Worm (Caenorhabditis elegans): ENCODE data around the gene ilcr-1.

DNA sequence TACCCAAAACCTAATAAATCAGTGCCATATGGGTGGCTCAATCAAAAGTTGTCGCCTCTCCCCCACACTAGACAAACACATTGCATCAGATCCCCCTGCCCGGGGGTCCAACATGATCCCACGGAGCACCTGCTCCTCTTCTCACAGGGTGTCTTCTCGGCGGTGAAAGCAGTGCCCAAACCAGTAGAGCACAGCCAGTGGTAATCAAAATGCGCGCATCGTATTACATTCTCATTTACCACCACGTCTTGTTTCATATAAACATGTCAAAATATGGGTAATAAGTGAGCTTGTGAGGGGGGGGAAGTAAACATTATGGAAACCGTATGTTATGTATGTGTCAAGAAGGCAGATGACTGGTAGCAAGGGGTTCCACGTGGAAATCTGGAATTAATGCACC, 19.0 kb downstream of the ilcr-1 start:
- no peak for TF ChIP-seq T22C8.4 (GFP tag; IDR thresholded peaks at IDR 0.05)
- TF ChIP-seq med-1 (GFP tag; optimal IDR thresholded peaks at IDR 0.05; ENCODE audit: insufficient read depth): no peak
- no peak for TF ChIP-seq flt-1 (GFP tag; IDR thresholded peaks at IDR 0.05)
- TF ChIP-seq ztf-29 (GFP tag; IDR thresholded peaks at IDR 0.05): no peak
- no peak for TF ChIP-seq cog-1 (tag; optimal IDR thresholded peaks at IDR 0.05)
- no peak for TF ChIP-seq tab-1 (GFP tag; IDR thresholded peaks at IDR 0.05)
- no peak for TF ChIP-seq ref-1 (GFP tag; conservative IDR thresholded peaks at IDR 0.05)

Measured in whole organism, midembryonic.